Fruit fly (Drosophila melanogaster): ENCODE results near the gene CG33493.

CG33493 gene

DNA sequence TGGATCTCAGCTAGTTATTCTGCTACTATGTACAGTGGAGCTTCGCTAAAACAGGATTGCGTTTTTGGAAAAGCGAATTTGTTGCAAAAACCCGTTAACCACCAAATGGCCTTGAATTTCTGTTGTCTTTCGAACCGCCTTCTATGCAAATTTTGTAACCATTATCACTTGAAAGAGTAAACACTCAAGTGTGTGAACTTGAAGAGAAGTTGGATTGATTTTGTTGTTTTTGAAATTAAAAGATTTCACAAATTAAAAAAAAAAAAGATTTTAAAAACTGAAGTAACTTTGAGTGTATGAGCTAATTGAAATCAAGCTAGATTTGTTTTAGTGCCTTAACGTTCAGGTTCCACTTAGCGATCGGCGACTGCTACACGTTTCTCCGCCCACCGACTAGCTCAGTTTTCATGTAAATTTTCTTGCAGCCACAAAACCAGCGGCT is 9.0 kb downstream of the CG33493 start (continued):
- TF ChIP-seq sc (optimal IDR thresholded peaks at IDR 0.05) (no peak), sc (GFP tag; optimal IDR thresholded peaks at IDR 0.05) (peak; percentile 28), Lhr (GFP tag; optimal IDR thresholded peaks at IDR 0.05) (no peak), CG10959 (GFP tag; IDR thresholded peaks at IDR 0.05) (0 out of 2 replicates have a peak, but pooled peaks have one; percentile 27), CG12769 (tag; optimal IDR thresholded peaks at IDR 0.05) (no peak), Camta (GFP tag; optimal IDR thresholded peaks at IDR 0.05) (peak; percentile 52), pum (GFP tag; optimal IDR thresholded peaks at IDR 0.05) (peak; percentile 80), chn (GFP tag; optimal IDR thresholded peaks at IDR 0.05) (peak; percentile 42), CG4617 (GFP tag; optimal IDR thresholded peaks at IDR 0.05; ENCODE audit: borderline replicate concordance) (no peak), vvl (GFP tag; IDR thresholded peaks at IDR 0.05) (peak; percentile 58; the same call in 1 of the 2 replicates), row (GFP tag; IDR thresholded peaks at IDR 0.05) (peak; percentile 68), Blimp-1 (GFP tag; optimal IDR thresholded peaks at IDR 0.05) (peak; percentile 64), ranshi (GFP tag; IDR thresholded peaks at IDR 0.05) (peak; percentile 71; the same call in 1 of the 2 replicates), lab (GFP tag; optimal IDR thresholded peaks at IDR 0.05) (peak; percentile 74), dpn (GFP tag; optimal IDR thresholded peaks at IDR 0.05) (peak; percentile 53 to 74), CG12236 (GFP tag; optimal IDR thresholded peaks at IDR 0.05) (no peak), CG6813 (GFP tag; optimal IDR thresholded peaks at IDR 0.05) (no peak), CG9727 (GFP tag; optimal IDR thresholded peaks at IDR 0.05) (peak; percentile 67), CG13296 (GFP tag; optimal IDR thresholded peaks at IDR 0.05) (peak; percentile 70), Ravus (GFP tag; IDR thresholded peaks at IDR 0.05) (peak; percentile 15), CG6791 (GFP tag; IDR thresholded peaks at IDR 0.05; ENCODE audit: partially characterized antibody) (no peak), Elba2 (GFP tag; optimal IDR thresholded peaks at IDR 0.05) (no peak), GATAe (GFP tag; conservative IDR thresholded peaks at IDR 0.05) (no peak), en (GFP tag; optimal IDR thresholded peaks at IDR 0.05) (peak; percentile 36), sd (tag; optimal IDR thresholded peaks at IDR 0.05) (no peak), eve (GFP tag; optimal IDR thresholded peaks at IDR 0.05) (no peak), her (GFP tag; optimal IDR thresholded peaks at IDR 0.05) (peak; percentile 67), lov (optimal IDR thresholded peaks at IDR 0.05) (no peak), lov (GFP tag; IDR thresholded peaks at IDR 0.05) (no peak), MTF-1 (GFP tag; optimal IDR thresholded peaks at IDR 0.05; ENCODE audit: borderline replicate concordance) (peak; percentile 52), gce (GFP tag; IDR thresholded peaks at IDR 0.05) (no peak; the same call in 2 of the 3 replicates), D (optimal IDR thresholded peaks at IDR 0.05) (no peak), D (GFP tag; optimal IDR thresholded peaks at IDR 0.05) (peak; percentile 63), tio (GFP tag; optimal IDR thresholded peaks at IDR 0.05) (no peak), D19B (GFP tag; optimal IDR thresholded peaks at IDR 0.05) (peak; percentile 36), grau (tag; optimal IDR thresholded peaks at IDR 0.05) (peak; percentile 91), CG3065 (GFP tag; optimal IDR thresholded peaks at IDR 0.05) (no peak), ato (GFP tag; IDR thresholded peaks at IDR 0.05; ENCODE audit: partially characterized antibody) (no peak), Dfd (GFP tag; optimal IDR thresholded peaks at IDR 0.05) (no peak), CG12219 (GFP tag; optimal IDR thresholded peaks at IDR 0.05) (no peak), CG34422 (GFP tag; IDR thresholded peaks at IDR 0.05) (peak; percentile 58), B-H2 (GFP tag; optimal IDR thresholded peaks at IDR 0.05) (no peak), YL-1 (GFP tag; optimal IDR thresholded peaks at IDR 0.05) (no peak), Eip74EF (GFP tag; optimal IDR thresholded peaks at IDR 0.05) (peak in 1 of 2 experiments; percentile 42), kay (GFP tag; optimal IDR thresholded peaks at IDR 0.05) (no peak), CG4854 (GFP tag; optimal IDR thresholded peaks at IDR 0.05) (peak; percentile 58), CG18011 (GFP tag; optimal IDR thresholded peaks at IDR 0.05) (no peak), CG14667 (GFP tag; IDR thresholded peaks at IDR 0.05) (peak; percentile 53), BEAF-32 (GFP tag; optimal IDR thresholded peaks at IDR 0.05) (no peak), CG15601 (tag; optimal IDR thresholded peaks at IDR 0.05) (peak; percentile 15), CG3407 (GFP tag; optimal IDR thresholded peaks at IDR 0.05) (peak; percentile 22)

All from whole organism, embryonic.